Fruit fly (Drosophila melanogaster) whole organism, embryonic: ENCODE measurements around the gene CG34409.

Experiments
- Adf1 ChIP-seq: fragments of 200-800 bp; sonication (Bioruptor generic); IDR thresholded peaks from 2 replicates; pipeline ENCODE4 v1.3.6; 2022; ENCODE audit warnings: missing biosample characterization, missing genetic modification characterization
- Awh ChIP-seq: fragments of 200-800 bp; sonication (Bioruptor generic); IDR thresholded peaks from 2 replicates; pipeline ENCODE4, ENCODE4 v1.3.6; 2022; ENCODE audit warnings: missing biosample characterization, missing genetic modification characterization
- CG10462 ChIP-seq: fragments of 200-800 bp; sonication (Bioruptor generic); optimal IDR thresholded peaks from 2 replicates; lab custom pipeline; 2016; ENCODE audit warnings: missing biosample characterization, missing genetic modification characterization
- CG12236 ChIP-seq: fragments of 200-800 bp; sonication (Bioruptor generic); optimal IDR thresholded peaks from 2 replicates; lab custom pipeline; 2016; ENCODE audit warnings: missing biosample characterization, missing genetic modification characterization
- CG1233 ChIP-seq: fragments of 200-800 bp; sonication (Bioruptor generic); optimal IDR thresholded peaks from 4 replicates; lab custom pipeline; 2018; ENCODE audit warnings: missing biosample characterization, mild to moderate bottlenecking, missing genetic modification characterization
- CG15011 ChIP-seq: fragments of 200-800 bp; sonication (Bioruptor generic); optimal IDR thresholded peaks from 3 replicates; lab custom pipeline; 2018; ENCODE audit warnings: missing biosample characterization, mild to moderate bottlenecking, missing genetic modification characterization
- CG15479 ChIP-seq: fragments of 200-800 bp; sonication (Bioruptor generic); optimal IDR thresholded peaks from 3 replicates; lab custom pipeline; 2019; ENCODE audit warnings: missing biosample characterization, mild to moderate bottlenecking, missing genetic modification characterization, moderate library complexity
- CG16813 ChIP-seq: fragments of 200-800 bp; sonication (Bioruptor generic); IDR thresholded peaks from 3 replicates; pipeline ENCODE4 v1.3.6; 2022; ENCODE audit warnings: missing biosample characterization, missing genetic modification characterization; ENCODE audit not compliant: partially characterized antibody
- CG1792 ChIP-seq: fragments of 200-800 bp; sonication (Bioruptor generic); optimal IDR thresholded peaks from 2 replicates; lab custom pipeline; 2016; ENCODE audit warnings: missing biosample characterization, missing genetic modification characterization
- CG33213 ChIP-seq: fragments of 200-800 bp; sonication (Bioruptor generic); optimal IDR thresholded peaks from 3 replicates; lab custom pipeline; 2016; ENCODE audit warnings: missing biosample characterization, missing genetic modification characterization
- CG3407 ChIP-seq: fragments of 200-800 bp; sonication (Bioruptor generic); optimal IDR thresholded peaks from 2 replicates; lab custom pipeline; 2018; ENCODE audit warnings: missing biosample characterization, mild to moderate bottlenecking, missing genetic modification characterization
- CG34422 ChIP-seq: fragments of 200-800 bp; sonication (Bioruptor generic); IDR thresholded peaks from 3 replicates; pipeline ENCODE4 v1.3.6; 2022; ENCODE audit warnings: missing biosample characterization, missing genetic modification characterization
- CG4404 ChIP-seq: fragments of 200-800 bp; sonication (Bioruptor generic); IDR thresholded peaks from 2 replicates; pipeline ENCODE4 v1.3.6; 2022; ENCODE audit warnings: missing biosample characterization, missing genetic modification characterization
- CG4854 ChIP-seq: fragments of 200-800 bp; sonication (Bioruptor generic); optimal IDR thresholded peaks from 2 replicates; lab custom pipeline; 2016; ENCODE audit warnings: missing biosample characterization, missing genetic modification characterization, inconsistent platforms
- CG5953 ChIP-seq: fragments of 200-800 bp; sonication (Bioruptor generic); IDR thresholded peaks from 2 replicates; pipeline ENCODE4 v1.3.6; 2022; ENCODE audit warnings: missing biosample characterization, missing genetic modification characterization
- CG7556 ChIP-seq: fragments of 200-800 bp; sonication (Bioruptor generic); optimal IDR thresholded peaks from 2 replicates; lab custom pipeline; 2017; ENCODE audit warnings: missing biosample characterization, mild to moderate bottlenecking, missing genetic modification characterization
- CG7987 ChIP-seq: fragments of 200-800 bp; sonication (Bioruptor generic); optimal IDR thresholded peaks from 2 replicates; lab custom pipeline; 2018; ENCODE audit warnings: missing biosample characterization, mild to moderate bottlenecking, missing genetic modification characterization, moderate library complexity
- CG8924 ChIP-seq: fragments of 200-800 bp; optimal IDR thresholded peaks from 3 replicates; lab custom pipeline; 2019; ENCODE audit warnings: missing biosample characterization, mild to moderate bottlenecking, missing genetic modification characterization, moderate library complexity
- CTCF ChIP-seq: fragments of 200-800 bp; sonication (Bioruptor generic); optimal IDR thresholded peaks from 2 replicates; lab custom pipeline; 2017; ENCODE audit warnings: missing biosample characterization, mild to moderate bottlenecking, missing genetic modification characterization, moderate library complexity
- Chrac-16 ChIP-seq: fragments of 200-800 bp; sonication (Bioruptor generic); optimal IDR thresholded peaks from 3 replicates; lab custom pipeline; 2016; ENCODE audit warnings: missing biosample characterization, missing genetic modification characterization
- Dfd ChIP-seq, 2 experiments: fragments of >200 bp; optimal IDR thresholded peaks; 2 replicates each; lab custom pipeline; 2017; ENCODE audit warnings: missing biosample characterization in 2 of 2, missing genetic modification characterization in 2 of 2
- Dip2 ChIP-seq: fragments of 200-800 bp; sonication (Bioruptor generic); IDR thresholded peaks from 2 replicates; pipeline ENCODE4 v1.3.6; 2022; ENCODE audit warnings: missing biosample characterization, missing genetic modification characterization
- Dip3 ChIP-seq: fragments of 200-800 bp; sonication (Bioruptor generic); optimal IDR thresholded peaks from 3 replicates; lab custom pipeline; 2016; ENCODE audit warnings: missing biosample characterization, missing genetic modification characterization
- HLH3B ChIP-seq: fragments of 200-800 bp; sonication (Bioruptor generic); IDR thresholded peaks from 2 replicates; pipeline ENCODE4 v1.3.6; 2022; ENCODE audit warnings: missing biosample characterization, missing genetic modification characterization
- Hand ChIP-seq: fragments of 200-800 bp; sonication (Bioruptor generic); optimal IDR thresholded peaks from 2 replicates; lab custom pipeline; 2017; ENCODE audit warnings: mild to moderate bottlenecking, missing biosample characterization, missing genetic modification reagents, missing genetic modification characterization
- HmgD ChIP-seq: fragments of 200-800 bp; sonication (Bioruptor generic); optimal IDR thresholded peaks from 3 replicates; lab custom pipeline; 2016; ENCODE audit warnings: missing biosample characterization, missing genetic modification characterization
- Hmr ChIP-seq: fragments of 200-800 bp; sonication (Bioruptor generic); optimal IDR thresholded peaks from 3 replicates; lab custom pipeline; 2017; ENCODE audit warnings: mild to moderate bottlenecking, missing biosample characterization, missing genetic modification reagents, missing genetic modification characterization
- Lhr ChIP-seq: fragments of 200-800 bp; sonication (Bioruptor generic); optimal IDR thresholded peaks from 3 replicates; lab custom pipeline; 2017; ENCODE audit warnings: mild to moderate bottlenecking, missing biosample characterization, missing genetic modification reagents, missing genetic modification characterization
- Nf-YB ChIP-seq: fragments of 200-800 bp; sonication (Bioruptor generic); optimal IDR thresholded peaks from 3 replicates; lab custom pipeline; 2019; ENCODE audit warnings: missing biosample characterization, mild to moderate bottlenecking, missing genetic modification characterization, moderate library complexity
- Side ChIP-seq: fragments of 200-800 bp; sonication (Bioruptor generic); optimal IDR thresholded peaks from 2 replicates; lab custom pipeline; 2016; ENCODE audit warnings: missing biosample characterization, missing genetic modification characterization
- Sox102F ChIP-seq: fragments of 200-800 bp; sonication (Bioruptor generic); optimal IDR thresholded peaks from 2 replicates; lab custom pipeline; 2018; ENCODE audit warnings: missing biosample characterization, mild to moderate bottlenecking, missing genetic modification characterization, moderate library complexity
- Sry-β ChIP-seq: fragments of 200-800 bp; sonication (Bioruptor generic); optimal IDR thresholded peaks from 2 replicates; lab custom pipeline; 2018; ENCODE audit warnings: missing biosample characterization, mild to moderate bottlenecking, missing genetic modification characterization, moderate library complexity
- ash1 ChIP-seq: fragments of 200-800 bp; sonication (Bioruptor generic); optimal IDR thresholded peaks from 2 replicates; lab custom pipeline; 2018; ENCODE audit warnings: missing biosample characterization, mild to moderate bottlenecking, missing genetic modification characterization
- dimm ChIP-seq: fragments of 200-800 bp; sonication (Bioruptor generic); IDR thresholded peaks from 2 replicates; pipeline ENCODE4 v1.3.6; 2022; ENCODE audit warnings: missing biosample characterization, missing genetic modification characterization
- grau ChIP-seq: fragments of 200-800 bp; optimal IDR thresholded peaks from 3 replicates; lab custom pipeline; 2019; ENCODE audit warnings: missing biosample characterization, mild to moderate bottlenecking, missing genetic modification characterization, moderate library complexity
- ham ChIP-seq: fragments of 200-800 bp; sonication (Bioruptor generic); IDR thresholded peaks from 2 replicates; pipeline ENCODE4 v1.3.6; 2022; ENCODE audit warnings: missing biosample characterization, missing genetic modification characterization
- hb ChIP-seq: fragments of 200-800 bp; sonication (Bioruptor generic); IDR thresholded peaks from 3 replicates; pipeline ENCODE4 v1.3.6; 2022; ENCODE audit warnings: missing biosample characterization, missing genetic modification characterization; ENCODE audit not compliant: partially characterized antibody
- hth ChIP-seq: fragments of >200 bp; optimal IDR thresholded peaks from 2 replicates; lab custom pipeline; 2017; ENCODE audit warnings: inconsistent platforms
- kni ChIP-seq: fragments of 200-800 bp; sonication (Bioruptor generic); optimal IDR thresholded peaks from 3 replicates; lab custom pipeline; 2017; ENCODE audit warnings: mild to moderate bottlenecking, missing biosample characterization, missing genetic modification reagents, missing genetic modification characterization
- lbe ChIP-seq: fragments of 200-800 bp; sonication (Bioruptor generic); optimal IDR thresholded peaks from 2 replicates; lab custom pipeline; 2016; ENCODE audit warnings: missing biosample characterization, mild to moderate bottlenecking, missing genetic modification characterization
- mam ChIP-seq: fragments of 200-800 bp; sonication (Bioruptor generic); optimal IDR thresholded peaks from 3 replicates; lab custom pipeline; 2016; ENCODE audit warnings: missing biosample characterization, missing genetic modification characterization
- p53 ChIP-seq: fragments of 200-800 bp; sonication (Bioruptor generic); optimal IDR thresholded peaks from 2 replicates; lab custom pipeline; 2016; ENCODE audit warnings: missing biosample characterization, missing genetic modification characterization
- peb ChIP-seq: fragments of 200-800 bp; sonication (Bioruptor generic); IDR thresholded peaks from 2 replicates; pipeline ENCODE4 v1.3.6; 2022; ENCODE audit warnings: missing biosample characterization, missing genetic modification characterization
- sug ChIP-seq: fragments of 200-800 bp; optimal IDR thresholded peaks from 2 replicates; lab custom pipeline; 2019; ENCODE audit warnings: missing biosample characterization, mild to moderate bottlenecking, missing genetic modification characterization, moderate library complexity
- tap ChIP-seq: fragments of 200-800 bp; optimal IDR thresholded peaks from 3 replicates; lab custom pipeline; 2019; ENCODE audit warnings: missing biosample characterization, mild to moderate bottlenecking, missing genetic modification characterization, moderate library complexity
- tup ChIP-seq: fragments of 200-800 bp; sonication (Bioruptor generic); optimal IDR thresholded peaks from 2 replicates; lab custom pipeline; 2016; ENCODE audit warnings: missing biosample characterization, mild to moderate bottlenecking, missing genetic modification characterization, moderate library complexity
- usp ChIP-seq: fragments of >200 bp; optimal IDR thresholded peaks from 2 replicates; lab custom pipeline; 2017; ENCODE audit warnings: missing biosample characterization, missing genetic modification characterization
- vnd ChIP-seq: fragments of 200-800 bp; sonication (Bioruptor generic); IDR thresholded peaks from 3 replicates; pipeline ENCODE4 v1.3.6; 2022; ENCODE audit warnings: missing biosample characterization, missing genetic modification characterization; ENCODE audit not compliant: partially characterized antibody
- zf30C ChIP-seq: fragments of 200-800 bp; sonication (Bioruptor generic); optimal IDR thresholded peaks from 3 replicates; lab custom pipeline; 2018; ENCODE audit warnings: missing biosample characterization, mild to moderate bottlenecking, missing genetic modification characterization

CG34409 gene

dm6 chr3R:9767620-9768592, 21.7 kb upstream of the CG34409 start, which contains the start of gene Naa80 (continued):
- TF ChIP-seq Dip2 (GFP tag; lab: Robert Waterston, UW) (no peak), Lhr (GFP tag; lab: Kevin White, UChicago) (peak; percentile 16), CG7987 (GFP tag; lab: Kevin White, UChicago) (peak; percentile 66), CG15011 (GFP tag; lab: Kevin White, UChicago) (no peak), p53 (GFP tag; lab: Kevin White, UChicago) (peak; percentile 67), kni (GFP tag; lab: Kevin White, UChicago) (peak; percentile 54), CG34422 (GFP tag; lab: Robert Waterston, UW) (peak; percentile 80), Side (GFP tag; lab: Kevin White, UChicago) (peak; percentile 83), CG1792 (GFP tag; lab: Kevin White, UChicago) (peak; percentile 25), CG4854 (GFP tag; lab: Kevin White, UChicago) (peak; percentile 27), CG7556 (GFP tag; lab: Kevin White, UChicago) (peak; percentile 48), CG12236 (GFP tag; lab: Kevin White, UChicago) (no peak), Adf1 (GFP tag; lab: Robert Waterston, UW) (peak; percentile 67), peb (no peak), HmgD (GFP tag; lab: Kevin White, UChicago) (peak; percentile 85), CG33213 (peak; percentile 57), Sox102F (GFP tag; lab: Kevin White, UChicago) (no peak), Sry-β (GFP tag; lab: Kevin White, UChicago) (no peak), HLH3B (GFP tag; lab: Robert Waterston, UW) (peak; percentile 58), hth (lab: Kevin White, UChicago) (no peak), ash1 (GFP tag; lab: Kevin White, UChicago) (peak; percentile 25), Dfd (GFP tag; optimal IDR thresholded peaks at IDR 0.05; lab: Kevin White, UChicago) (no peak), dimm (GFP tag; lab: Robert Waterston, UW) (no peak), CG8924 (tag; lab: Kevin White, UChicago) (peak; percentile 60), CG15479 (GFP tag; lab: Kevin White, UChicago) (no peak), Chrac-16 (GFP tag; lab: Kevin White, UChicago) (peak; percentile 72), grau (tag; lab: Kevin White, UChicago) (peak; percentile 53), Hmr (GFP tag; lab: Kevin White, UChicago) (peak; percentile 83), Nf-YB (GFP tag; lab: Kevin White, UChicago) (no peak), CG4404 (GFP tag; lab: Robert Waterston, UW) (0 out of 2 replicates have a peak, but pooled peaks have one; percentile 11), vnd (GFP tag; lab: Robert Waterston, UW) (no peak), CTCF (peak; percentile 37), usp (GFP tag; lab: Kevin White, UChicago) (no peak), CG3407 (GFP tag; lab: Kevin White, UChicago) (no peak), Dip3 (peak; percentile 83), lbe (GFP tag; lab: Kevin White, UChicago) (peak; percentile 63), hb (GFP tag; lab: Robert Waterston, UW) (no peak; the same call in 2 of the 3 replicates), mam (peak; percentile 82), sug (tag; lab: Kevin White, UChicago) (peak; percentile 71), ham (GFP tag; lab: Robert Waterston, UW) (no peak), tup (GFP tag; lab: Kevin White, UChicago) (peak; percentile 58), Hand (no peak), tap (no peak), zf30C (GFP tag; lab: Kevin White, UChicago) (no peak), CG5953 (no peak), Awh (GFP tag; lab: Robert Waterston, UW) (no peak), CG1233 (GFP tag; lab: Kevin White, UChicago) (peak; percentile 31), CG16813 (peak; percentile 46; the same call in 1 of the 3 replicates), CG10462 (no peak)
